Fruit fly (Drosophila melanogaster) whole organism, embryonic: Measurements from ENCODE around the gene CG14515.
A peak's percentile ranks its signal among the peaks of the same experiment; 100 is the strongest.

Experiments
- Atf-2 ChIP-seq: fragments of 200-800 bp; sonication (Bioruptor generic); optimal IDR thresholded peaks from 2 replicates; lab custom pipeline; 2016; ENCODE audit warnings: missing biosample characterization, missing genetic modification characterization
- Blimp-1 ChIP-seq: fragments of 200-800 bp; sonication (Bioruptor generic); optimal IDR thresholded peaks from 3 replicates; lab custom pipeline; 2018; ENCODE audit warnings: missing biosample characterization, missing genetic modification characterization, mild to moderate bottlenecking, moderate library complexity, missing genetic modification reagents
- CG10267 ChIP-seq: fragments of 200-800 bp; sonication (Bioruptor generic); optimal IDR thresholded peaks from 2 replicates; lab custom pipeline; 2018; ENCODE audit warnings: missing biosample characterization, mild to moderate bottlenecking, missing genetic modification characterization, moderate library complexity
- CG10979 ChIP-seq: fragments of 200-800 bp; sonication (Bioruptor generic); optimal IDR thresholded peaks from 2 replicates; lab custom pipeline; 2018; ENCODE audit warnings: missing biosample characterization, mild to moderate bottlenecking, missing genetic modification characterization, moderate library complexity
- CG11696 ChIP-seq: fragments of 200-800 bp; sonication (Bioruptor generic); IDR thresholded peaks from 2 replicates; pipeline ENCODE4 v1.3.6; 2022; ENCODE audit warnings: missing biosample characterization, missing genetic modification characterization
- CG12155 ChIP-seq: fragments of 200-800 bp; sonication (Bioruptor generic); optimal IDR thresholded peaks from 3 replicates; lab custom pipeline; 2016; ENCODE audit warnings: missing biosample characterization, missing genetic modification characterization
- CG12236 ChIP-seq: fragments of 200-800 bp; sonication (Bioruptor generic); optimal IDR thresholded peaks from 2 replicates; lab custom pipeline; 2016; ENCODE audit warnings: missing biosample characterization, missing genetic modification characterization
- CG12391 ChIP-seq: fragments of 200-800 bp; sonication (Bioruptor generic); optimal IDR thresholded peaks from 3 replicates; lab custom pipeline; 2018; ENCODE audit warnings: missing biosample characterization, mild to moderate bottlenecking, missing genetic modification characterization, moderate library complexity
- CG13287 ChIP-seq: fragments of 200-800 bp; sonication (Bioruptor generic); IDR thresholded peaks from 2 replicates; pipeline ENCODE4 v1.3.6; 2022; ENCODE audit warnings: missing biosample characterization, missing genetic modification characterization; ENCODE audit not compliant: partially characterized antibody
- CG14014 ChIP-seq: fragments of 200-800 bp; sonication (Bioruptor generic); IDR thresholded peaks from 2 replicates; pipeline ENCODE4 v1.3.6; 2022; ENCODE audit warnings: missing biosample characterization, missing genetic modification characterization
- CG14710 ChIP-seq: fragments of 200-800 bp; sonication (Bioruptor generic); optimal IDR thresholded peaks from 3 replicates; lab custom pipeline; 2019; ENCODE audit warnings: missing biosample characterization, mild to moderate bottlenecking, missing genetic modification characterization, moderate library complexity
- CG1603 ChIP-seq: fragments of 200-800 bp; sonication (Bioruptor generic); optimal IDR thresholded peaks from 2 replicates; lab custom pipeline; 2019; ENCODE audit warnings: missing biosample characterization, mild to moderate bottlenecking, missing genetic modification characterization, moderate library complexity
- CG17359 ChIP-seq: fragments of 200-800 bp; sonication (Bioruptor generic); optimal IDR thresholded peaks from 3 replicates; lab custom pipeline; 2018; ENCODE audit warnings: missing biosample characterization, mild to moderate bottlenecking, missing genetic modification characterization, moderate library complexity
- CG17361 ChIP-seq: fragments of 200-800 bp; sonication (Bioruptor generic); IDR thresholded peaks from 3 replicates; pipeline ENCODE4 v1.3.6; 2022; ENCODE audit warnings: missing biosample characterization, missing genetic modification characterization
- CG17802 ChIP-seq: fragments of 200-800 bp; sonication (Bioruptor generic); optimal IDR thresholded peaks from 2 replicates; lab custom pipeline; 2018; ENCODE audit warnings: missing biosample characterization, mild to moderate bottlenecking, missing genetic modification characterization, moderate library complexity
- CG17829 ChIP-seq: fragments of 200-800 bp; optimal IDR thresholded peaks from 2 replicates; lab custom pipeline; 2019; ENCODE audit warnings: missing biosample characterization, mild to moderate bottlenecking, missing genetic modification characterization, moderate library complexity
- CG18262 ChIP-seq: fragments of 200-800 bp; optimal IDR thresholded peaks from 3 replicates; lab custom pipeline; 2019; ENCODE audit warnings: missing biosample characterization, mild to moderate bottlenecking, missing genetic modification characterization, moderate library complexity
- CG2678 ChIP-seq: fragments of 200-800 bp; sonication (Bioruptor generic); optimal IDR thresholded peaks from 3 replicates; lab custom pipeline; 2019; ENCODE audit warnings: missing biosample characterization, mild to moderate bottlenecking, missing genetic modification characterization, moderate library complexity
- CG2712 ChIP-seq: fragments of 200-800 bp; optimal IDR thresholded peaks from 3 replicates; lab custom pipeline; 2019; ENCODE audit warnings: missing biosample characterization, mild to moderate bottlenecking, missing genetic modification characterization, moderate library complexity
- CG31441 ChIP-seq: fragments of 200-800 bp; sonication (Bioruptor generic); IDR thresholded peaks from 2 replicates; pipeline ENCODE4 v1.3.6; 2022; ENCODE audit warnings: missing biosample characterization, missing genetic modification characterization
- CG32772 ChIP-seq: fragments of 200-800 bp; sonication (Bioruptor generic); IDR thresholded peaks from 2 replicates; pipeline ENCODE4 v1.3.6; 2022; ENCODE audit warnings: missing biosample characterization, missing genetic modification characterization
- CG33557 ChIP-seq: fragments of 200-800 bp; sonication (Bioruptor generic); optimal IDR thresholded peaks from 2 replicates; lab custom pipeline; 2019; ENCODE audit warnings: missing biosample characterization, mild to moderate bottlenecking, missing genetic modification characterization, moderate library complexity
- CG9215 ChIP-seq: fragments of 200-800 bp; sonication (Bioruptor generic); IDR thresholded peaks from 2 replicates; pipeline ENCODE4 v1.3.6; 2022; ENCODE audit warnings: missing biosample characterization, missing genetic modification characterization
- CG9727 ChIP-seq: fragments of 200-800 bp; sonication (Bioruptor generic); optimal IDR thresholded peaks from 3 replicates; lab custom pipeline; 2017; ENCODE audit warnings: missing biosample characterization, mild to moderate bottlenecking, missing genetic modification characterization
- CG9876 ChIP-seq: fragments of 200-800 bp; sonication (Bioruptor generic); optimal IDR thresholded peaks from 2 replicates; lab custom pipeline; 2016; ENCODE audit warnings: missing biosample characterization, missing genetic modification characterization
- D19A ChIP-seq: fragments of 200-800 bp; optimal IDR thresholded peaks from 3 replicates; lab custom pipeline; 2019; ENCODE audit warnings: missing biosample characterization, mild to moderate bottlenecking, missing genetic modification characterization, moderate library complexity
- E2f2 ChIP-seq: fragments of 200-800 bp; sonication (Bioruptor generic); IDR thresholded peaks from 2 replicates; pipeline ENCODE4 v1.3.6; 2022; ENCODE audit warnings: missing biosample characterization, missing genetic modification characterization
- Mad ChIP-seq: fragments of 200-800 bp; sonication (Bioruptor generic); optimal IDR thresholded peaks from 2 replicates; lab custom pipeline; 2016; ENCODE audit warnings: missing biosample characterization, missing genetic modification characterization
- Med ChIP-seq: fragments of 200-800 bp; sonication (Bioruptor generic); peaks from one replicate; lab custom pipeline; 2016; ENCODE audit warnings: missing biosample characterization, missing genetic modification characterization, mild to moderate bottlenecking, inconsistent platforms, moderate library complexity
- Nf-YB ChIP-seq: fragments of 200-800 bp; sonication (Bioruptor generic); optimal IDR thresholded peaks from 3 replicates; lab custom pipeline; 2019; ENCODE audit warnings: missing biosample characterization, mild to moderate bottlenecking, missing genetic modification characterization, moderate library complexity
- Sox102F ChIP-seq: fragments of 200-800 bp; sonication (Bioruptor generic); optimal IDR thresholded peaks from 2 replicates; lab custom pipeline; 2018; ENCODE audit warnings: missing biosample characterization, mild to moderate bottlenecking, missing genetic modification characterization, moderate library complexity
- Xrp1 ChIP-seq: fragments of 200-800 bp; sonication (Bioruptor generic); IDR thresholded peaks from 2 replicates; pipeline ENCODE4 v1.3.6; 2022; ENCODE audit warnings: missing biosample characterization, missing genetic modification characterization
- ara ChIP-seq: fragments of 200-800 bp; sonication (Bioruptor generic); IDR thresholded peaks from 2 replicates; pipeline ENCODE4 v1.3.6; 2022; ENCODE audit warnings: missing biosample characterization, missing genetic modification characterization
- bsh ChIP-seq, 2 experiments: fragments of 200-800 bp; sonication (Bioruptor generic); optimal IDR thresholded peaks; 2 replicates each; lab custom pipeline; 2017 to 2018; ENCODE audit warnings: mild to moderate bottlenecking in 2 of 2, missing biosample characterization in 2 of 2, missing genetic modification characterization in 2 of 2, moderate library complexity in 1 of 2
- cg ChIP-seq: fragments of 200-800 bp; sonication (Bioruptor generic); optimal IDR thresholded peaks from 3 replicates; lab custom pipeline; 2019; ENCODE audit warnings: missing biosample characterization, mild to moderate bottlenecking, missing genetic modification characterization, moderate library complexity
- chinmo ChIP-seq: fragments of 200-800 bp; sonication (Bioruptor generic); IDR thresholded peaks from 4 replicates; pipeline ENCODE4 v1.3.6; 2022; ENCODE audit warnings: missing biosample characterization, missing genetic modification characterization; ENCODE audit not compliant: partially characterized antibody
- chn ChIP-seq: fragments of 200-800 bp; sonication (Bioruptor generic); optimal IDR thresholded peaks from 2 replicates; lab custom pipeline; 2016; ENCODE audit warnings: missing biosample characterization, missing genetic modification characterization
- danr ChIP-seq: fragments of 200-800 bp; sonication (Bioruptor generic); IDR thresholded peaks from 2 replicates; pipeline ENCODE4 v1.3.6; 2022; ENCODE audit warnings: missing biosample characterization, missing genetic modification characterization
- dmrt11E ChIP-seq: fragments of 200-800 bp; sonication (Bioruptor generic); optimal IDR thresholded peaks from 3 replicates; lab custom pipeline; 2018; ENCODE audit warnings: missing biosample characterization, mild to moderate bottlenecking, missing genetic modification characterization, moderate library complexity
- dmrt99B ChIP-seq: fragments of 200-800 bp; sonication (Bioruptor generic); optimal IDR thresholded peaks from 2 replicates; lab custom pipeline; 2018; ENCODE audit warnings: missing biosample characterization, mild to moderate bottlenecking, missing genetic modification characterization, moderate library complexity
- emc ChIP-seq: fragments of 200-800 bp; sonication (Bioruptor generic); optimal IDR thresholded peaks from 2 replicates; lab custom pipeline; 2016; ENCODE audit warnings: missing biosample characterization, missing genetic modification characterization
- gem ChIP-seq: fragments of 200-800 bp; sonication (Bioruptor generic); optimal IDR thresholded peaks from 2 replicates; lab custom pipeline; 2019; ENCODE audit warnings: missing biosample characterization, mild to moderate bottlenecking, missing genetic modification characterization, moderate library complexity
- grau ChIP-seq: fragments of 200-800 bp; optimal IDR thresholded peaks from 3 replicates; lab custom pipeline; 2019; ENCODE audit warnings: missing biosample characterization, mild to moderate bottlenecking, missing genetic modification characterization, moderate library complexity
- ind ChIP-seq: fragments of 200-800 bp; sonication (Bioruptor generic); optimal IDR thresholded peaks from 3 replicates; lab custom pipeline; 2016; ENCODE audit warnings: missing biosample characterization, missing genetic modification characterization
- klu ChIP-seq: fragments of 200-800 bp; sonication (Bioruptor generic); IDR thresholded peaks from 2 replicates; pipeline ENCODE4 v1.3.6; 2022; ENCODE audit warnings: missing biosample characterization, missing genetic modification characterization
- sd ChIP-seq: fragments of 200-800 bp; sonication (Bioruptor generic); optimal IDR thresholded peaks from 3 replicates; lab custom pipeline; 2018; ENCODE audit warnings: missing biosample characterization, mild to moderate bottlenecking, missing genetic modification characterization, moderate library complexity
- sens ChIP-seq: fragments of 200-800 bp; sonication (Bioruptor generic); peaks from one replicate; lab custom pipeline; 2016; ENCODE audit warnings: missing biosample characterization, missing genetic modification characterization
- sima ChIP-seq: fragments of 200-800 bp; sonication (Bioruptor generic); optimal IDR thresholded peaks from 2 replicates; lab custom pipeline; 2016; ENCODE audit warnings: missing biosample characterization, missing genetic modification characterization
- unpg ChIP-seq: fragments of 200-800 bp; sonication (Bioruptor generic); optimal IDR thresholded peaks from 3 replicates; lab custom pipeline; 2018; ENCODE audit warnings: missing biosample characterization, mild to moderate bottlenecking, missing genetic modification characterization, moderate library complexity
- zf30C ChIP-seq: fragments of 200-800 bp; sonication (Bioruptor generic); optimal IDR thresholded peaks from 3 replicates; lab custom pipeline; 2018; ENCODE audit warnings: missing biosample characterization, mild to moderate bottlenecking, missing genetic modification characterization

The CG14515 gene

dm6 chr3R:29218001-29218400, 20.6 kb downstream of the CG14515 start:
- TF ChIP-seq sens (peak; percentile 66), CG9876 (no peak), grau (tag; lab: Kevin White, UChicago) (peak; percentile 7), CG12155 (GFP tag; lab: Kevin White, UChicago) (no peak), CG12391 (tag; lab: Kevin White, UChicago) (peak; percentile 29), Xrp1 (0 out of 2 replicates have a peak, but pooled peaks have one; percentile 33), ara (GFP tag; lab: Robert Waterston, UW) (peak; percentile 6; the same call in 1 of the 2 replicates), Atf-2 (GFP tag; lab: Kevin White, UChicago) (no peak), chn (no peak), danr (no peak), CG1603 (tag; lab: Kevin White, UChicago) (peak; percentile 33), klu (GFP tag; lab: Robert Waterston, UW) (no peak), Blimp-1 (GFP tag; lab: Kevin White, UChicago) (peak; percentile 28), CG32772 (GFP tag; lab: Robert Waterston, UW) (no peak), Mad (GFP tag; lab: Kevin White, UChicago) (no peak), zf30C (peak; percentile 44), CG18262 (tag; lab: Kevin White, UChicago) (peak; percentile 57), CG31441 (peak; percentile 50), Sox102F (peak; percentile 23), sd (no peak), CG9215 (GFP tag; lab: Robert Waterston, UW) (no peak), CG17802 (no peak), cg (GFP tag; lab: Kevin White, UChicago) (peak; percentile 42), bsh (GFP tag; optimal IDR thresholded peaks at IDR 0.05; lab: Kevin White, UChicago) (peak in 1 of 2 experiments; percentile 48), CG33557 (GFP tag; lab: Kevin White, UChicago) (no peak), CG17361 (0 out of 3 replicates have a peak, but pooled peaks have one; percentile 15), E2f2 (GFP tag; lab: Robert Waterston, UW) (no peak), D19A (tag; lab: Kevin White, UChicago) (peak; percentile 23), CG10979 (tag; lab: Kevin White, UChicago) (peak; percentile 37), sima (GFP tag; lab: Kevin White, UChicago) (no peak), CG2712 (tag; lab: Kevin White, UChicago) (peak; percentile 46), dmrt11E (tag; lab: Kevin White, UChicago) (peak; percentile 50), CG12236 (no peak), CG11696 (0 out of 2 replicates have a peak, but pooled peaks have one; percentile 12), CG9727 (GFP tag; lab: Kevin White, UChicago) (no peak), CG14710 (tag; lab: Kevin White, UChicago) (peak; percentile 15), gem (peak; percentile 44), unpg (GFP tag; lab: Kevin White, UChicago) (peak; percentile 5), ind (GFP tag; lab: Kevin White, UChicago) (no peak), Nf-YB (GFP tag; lab: Kevin White, UChicago) (no peak), CG13287 (GFP tag; lab: Robert Waterston, UW) (no peak), dmrt99B (tag; lab: Kevin White, UChicago) (peak; percentile 48), Med (GFP tag; lab: Kevin White, UChicago) (peak; percentile 8), CG14014 (GFP tag; lab: Robert Waterston, UW) (no peak), chinmo (GFP tag; lab: Robert Waterston, UW) (no peak), CG10267 (tag; lab: Kevin White, UChicago) (peak; percentile 7), CG17359 (tag; lab: Kevin White, UChicago) (peak; percentile 12), emc (GFP tag; lab: Kevin White, UChicago) (no peak), CG17829 (peak; percentile 3), CG2678 (tag; lab: Kevin White, UChicago) (peak; percentile 19)
